Worm (Caenorhabditis elegans) whole organism, L4/young adult: ENCODE data around the gene his-74.

ENCODE experiments used
- dao-5 ChIP-seq: sonication (generic microtip); optimal IDR thresholded peaks from 2 replicates; lab custom pipeline; 2016; ENCODE audit warnings: missing genotype, missing genetic modification characterization, moderate library complexity, missing compliant biosample characterization
- him-1 ChIP-seq: sonication (generic microtip); optimal IDR thresholded peaks from 2 replicates; lab custom pipeline; 2016; ENCODE audit warnings: missing genotype, missing genetic modification reagents, missing genetic modification characterization, missing compliant biosample characterization

DNA sequence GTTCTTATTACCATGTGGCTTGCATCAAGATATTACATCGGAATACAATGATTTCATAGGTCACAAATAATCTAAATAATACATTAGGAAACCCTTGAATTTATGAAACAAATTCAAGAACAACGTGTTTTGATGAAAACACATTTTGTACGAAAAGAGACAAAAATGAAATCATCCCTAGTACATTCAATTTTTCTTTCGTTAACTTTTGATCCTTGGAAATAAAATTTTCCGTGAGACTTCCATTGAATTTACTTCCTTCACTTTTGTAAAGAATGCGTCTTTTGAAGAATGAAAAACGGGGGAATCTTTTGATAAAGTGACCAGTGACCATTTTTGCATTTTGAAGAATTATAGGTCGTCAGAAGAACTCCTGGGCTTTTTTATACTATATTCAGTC, 13.6 kb upstream of the his-74 start:
- TF ChIP-seq dao-5 = no peak
- TF ChIP-seq him-1 (tag; lab: Kevin White, UChicago) = no peak
